Fruit fly (Drosophila melanogaster) whole organism, embryonic: ENCODE data around the gene Rad9.

Source experiments
- Asciz ChIP-seq: fragments of 200-800 bp; sonication (Bioruptor generic); optimal IDR thresholded peaks from 2 replicates; lab custom pipeline; 2017; ENCODE audit warnings: missing biosample characterization, mild to moderate bottlenecking, missing genetic modification characterization, missing genetic modification reagents
- Blimp-1 ChIP-seq: fragments of 200-800 bp; sonication (Bioruptor generic); optimal IDR thresholded peaks from 3 replicates; lab custom pipeline; 2018; ENCODE audit warnings: missing biosample characterization, missing genetic modification characterization, mild to moderate bottlenecking, moderate library complexity, missing genetic modification reagents
- CG10431 ChIP-seq: fragments of 200-800 bp; sonication (Bioruptor generic); optimal IDR thresholded peaks from 3 replicates; lab custom pipeline; 2018; ENCODE audit warnings: missing biosample characterization, mild to moderate bottlenecking, missing genetic modification characterization
- CG12769 ChIP-seq: fragments of 200-800 bp; sonication (Bioruptor generic); optimal IDR thresholded peaks from 2 replicates; lab custom pipeline; 2019; ENCODE audit warnings: missing biosample characterization, mild to moderate bottlenecking, missing genetic modification characterization, moderate library complexity
- CG1602 ChIP-seq: fragments of 200-800 bp; sonication (Bioruptor generic); optimal IDR thresholded peaks from 3 replicates; lab custom pipeline; 2016; ENCODE audit warnings: missing biosample characterization, missing genetic modification characterization
- CG16815 ChIP-seq: fragments of 200-800 bp; sonication (Bioruptor generic); optimal IDR thresholded peaks from 3 replicates; lab custom pipeline; 2017; ENCODE audit warnings: missing biosample characterization, mild to moderate bottlenecking, missing genetic modification characterization
- CG17186 ChIP-seq: fragments of 200-800 bp; sonication (Bioruptor generic); optimal IDR thresholded peaks from 3 replicates; lab custom pipeline; 2017; ENCODE audit warnings: missing biosample characterization, missing genetic modification reagents, missing genetic modification characterization
- CG17612 ChIP-seq: fragments of 200-800 bp; sonication (Bioruptor generic); IDR thresholded peaks from 2 replicates; pipeline ENCODE4 v1.3.6; 2022; ENCODE audit warnings: missing biosample characterization, missing genetic modification characterization
- CG17802 ChIP-seq: fragments of 200-800 bp; sonication (Bioruptor generic); optimal IDR thresholded peaks from 2 replicates; lab custom pipeline; 2018; ENCODE audit warnings: missing biosample characterization, mild to moderate bottlenecking, missing genetic modification characterization, moderate library complexity
- CG1832 ChIP-seq: fragments of 200-800 bp; sonication (Bioruptor generic); optimal IDR thresholded peaks from 2 replicates; lab custom pipeline; 2017; ENCODE audit warnings: missing biosample characterization, mild to moderate bottlenecking, missing genetic modification characterization, inconsistent platforms
- CG2712 ChIP-seq: fragments of 200-800 bp; optimal IDR thresholded peaks from 3 replicates; lab custom pipeline; 2019; ENCODE audit warnings: missing biosample characterization, mild to moderate bottlenecking, missing genetic modification characterization, moderate library complexity
- CG33213 ChIP-seq: fragments of 200-800 bp; sonication (Bioruptor generic); optimal IDR thresholded peaks from 3 replicates; lab custom pipeline; 2016; ENCODE audit warnings: missing biosample characterization, missing genetic modification characterization
- CG3838 ChIP-seq: fragments of 200-800 bp; sonication (Bioruptor generic); optimal IDR thresholded peaks from 3 replicates; lab custom pipeline; 2016; ENCODE audit warnings: missing biosample characterization, missing genetic modification characterization
- CG4360 ChIP-seq: fragments of 200-800 bp; sonication (Bioruptor generic); IDR thresholded peaks from 2 replicates; pipeline ENCODE4 v1.3.6; 2022; ENCODE audit warnings: missing biosample characterization, missing genetic modification characterization
- CG9215 ChIP-seq: fragments of 200-800 bp; sonication (Bioruptor generic); IDR thresholded peaks from 2 replicates; pipeline ENCODE4 v1.3.6; 2022; ENCODE audit warnings: missing biosample characterization, missing genetic modification characterization
- CG9817 ChIP-seq: fragments of 200-800 bp; sonication (Bioruptor generic); optimal IDR thresholded peaks from 2 replicates; lab custom pipeline; 2018; ENCODE audit warnings: missing biosample characterization, mild to moderate bottlenecking, missing genetic modification characterization, moderate library complexity
- Camta ChIP-seq: fragments of 200-800 bp; sonication (Bioruptor generic); optimal IDR thresholded peaks from 2 replicates; lab custom pipeline; 2016; ENCODE audit warnings: missing biosample characterization, missing genetic modification characterization
- Doc2 ChIP-seq: fragments of 200-800 bp; sonication (Bioruptor generic); IDR thresholded peaks from 2 replicates; pipeline ENCODE4 v1.3.6; 2022; ENCODE audit warnings: missing biosample characterization, missing genetic modification characterization
- Ets97D ChIP-seq: fragments of 200-800 bp; sonication (Bioruptor generic); optimal IDR thresholded peaks from 3 replicates; lab custom pipeline; 2016; ENCODE audit warnings: missing biosample characterization, missing genetic modification characterization
- Fer2 ChIP-seq: fragments of 200-800 bp; sonication (Bioruptor generic); optimal IDR thresholded peaks from 2 replicates; lab custom pipeline; 2018; ENCODE audit warnings: missing biosample characterization, mild to moderate bottlenecking, missing genetic modification characterization, moderate library complexity
- Hmr ChIP-seq: fragments of 200-800 bp; sonication (Bioruptor generic); optimal IDR thresholded peaks from 3 replicates; lab custom pipeline; 2017; ENCODE audit warnings: mild to moderate bottlenecking, missing biosample characterization, missing genetic modification reagents, missing genetic modification characterization
- Hr3 ChIP-seq: fragments of 200-800 bp; sonication (Bioruptor generic); optimal IDR thresholded peaks from 3 replicates; lab custom pipeline; 2016; ENCODE audit warnings: missing biosample characterization, missing genetic modification characterization
- Kr ChIP-seq: fragments of 200-800 bp; sonication (Bioruptor generic); optimal IDR thresholded peaks from 2 replicates; lab custom pipeline; 2017; ENCODE audit warnings: missing biosample characterization, mild to moderate bottlenecking, missing genetic modification characterization
- Myb ChIP-seq: fragments of 200-800 bp; sonication (Bioruptor generic); optimal IDR thresholded peaks from 2 replicates; lab custom pipeline; 2016; ENCODE audit warnings: missing biosample characterization, missing genetic modification characterization
- NC2α ChIP-seq: fragments of 200-800 bp; sonication (Bioruptor generic); optimal IDR thresholded peaks from 2 replicates; lab custom pipeline; 2016; ENCODE audit warnings: missing biosample characterization, missing genetic modification characterization
- Optix ChIP-seq: fragments of 200-800 bp; sonication (Bioruptor generic); IDR thresholded peaks from 3 replicates; pipeline ENCODE4 v1.3.6; 2022; ENCODE audit warnings: missing biosample characterization, missing genetic modification characterization
- Spps ChIP-seq: fragments of 200-800 bp; sonication (Bioruptor generic); optimal IDR thresholded peaks from 2 replicates; lab custom pipeline; 2018; ENCODE audit warnings: missing biosample characterization, mild to moderate bottlenecking, missing genetic modification characterization
- Taf1 ChIP-seq: fragments of 200-800 bp; sonication (Bioruptor generic); IDR thresholded peaks from 2 replicates; pipeline ENCODE4 v1.3.6; 2022; ENCODE audit warnings: missing biosample characterization, missing genetic modification characterization
- YL-1 ChIP-seq: fragments of 200-800 bp; sonication (Bioruptor generic); optimal IDR thresholded peaks from 3 replicates; lab custom pipeline; 2017; ENCODE audit warnings: missing biosample characterization, mild to moderate bottlenecking, missing genetic modification characterization
- ato ChIP-seq: fragments of 200-800 bp; sonication (Bioruptor generic); IDR thresholded peaks from 2 replicates; pipeline ENCODE4 v1.3.6; 2022; ENCODE audit warnings: missing biosample characterization, missing genetic modification characterization; ENCODE audit not compliant: partially characterized antibody
- az2 ChIP-seq: fragments of 200-800 bp; sonication (Bioruptor generic); optimal IDR thresholded peaks from 3 replicates; lab custom pipeline; 2016; ENCODE audit warnings: missing biosample characterization, missing genetic modification characterization
- bbx ChIP-seq: fragments of 200-800 bp; sonication (Bioruptor generic); IDR thresholded peaks from 2 replicates; pipeline ENCODE4 v1.3.6; 2022; ENCODE audit warnings: missing biosample characterization, missing genetic modification characterization; ENCODE audit not compliant: partially characterized antibody
- br ChIP-seq: fragments of >200 bp; optimal IDR thresholded peaks from 2 replicates; lab custom pipeline; 2017
- bsh ChIP-seq, 2 experiments: fragments of 200-800 bp; sonication (Bioruptor generic); optimal IDR thresholded peaks; 2 replicates each; lab custom pipeline; 2017 to 2018; ENCODE audit warnings: mild to moderate bottlenecking in 2 of 2, missing biosample characterization in 2 of 2, missing genetic modification characterization in 2 of 2, moderate library complexity in 1 of 2
- btn ChIP-seq: fragments of 200-800 bp; sonication (Bioruptor generic); optimal IDR thresholded peaks from 2 replicates; lab custom pipeline; 2016; ENCODE audit warnings: missing biosample characterization, missing genetic modification characterization
- croc ChIP-seq: fragments of 200-800 bp; sonication (Bioruptor generic); conservative IDR thresholded peaks from 3 replicates; pipeline ENCODE4 v1.3.6; 2022; ENCODE audit warnings: missing biosample characterization, missing genetic modification characterization
- danr ChIP-seq: fragments of 200-800 bp; sonication (Bioruptor generic); IDR thresholded peaks from 2 replicates; pipeline ENCODE4 v1.3.6; 2022; ENCODE audit warnings: missing biosample characterization, missing genetic modification characterization
- dimm ChIP-seq: fragments of 200-800 bp; sonication (Bioruptor generic); IDR thresholded peaks from 2 replicates; pipeline ENCODE4 v1.3.6; 2022; ENCODE audit warnings: missing biosample characterization, missing genetic modification characterization
- hb ChIP-seq: fragments of 200-800 bp; sonication (Bioruptor generic); IDR thresholded peaks from 3 replicates; pipeline ENCODE4 v1.3.6; 2022; ENCODE audit warnings: missing biosample characterization, missing genetic modification characterization; ENCODE audit not compliant: partially characterized antibody
- lola ChIP-seq, 3 experiments: fragments of >200 bp in 2 of 3; fragments of 200-800 bp in 1 of 3; sonication (Bioruptor generic) in 1 of 3; optimal IDR thresholded peaks; 2 replicates each; lab custom pipeline; 2017 to 2019; ENCODE audit warnings: missing biosample characterization in 3 of 3, missing genetic modification characterization in 3 of 3, mild to moderate bottlenecking in 1 of 3, moderate library complexity in 1 of 3
- maf-S ChIP-seq: fragments of 200-800 bp; sonication (Bioruptor generic); optimal IDR thresholded peaks from 2 replicates; lab custom pipeline; 2016; ENCODE audit warnings: missing biosample characterization, missing genetic modification characterization
- odd ChIP-seq: fragments of 200-800 bp; sonication (Bioruptor generic); optimal IDR thresholded peaks from 2 replicates; lab custom pipeline; 2017; ENCODE audit warnings: missing biosample characterization, mild to moderate bottlenecking, missing genetic modification characterization
- org-1 ChIP-seq: fragments of 200-800 bp; sonication (Bioruptor generic); optimal IDR thresholded peaks from 2 replicates; lab custom pipeline; 2017; ENCODE audit warnings: missing biosample characterization, missing genetic modification characterization
- p53 ChIP-seq: fragments of 200-800 bp; sonication (Bioruptor generic); optimal IDR thresholded peaks from 2 replicates; lab custom pipeline; 2016; ENCODE audit warnings: missing biosample characterization, missing genetic modification characterization
- phol ChIP-seq: fragments of 200-800 bp; sonication (Bioruptor generic); optimal IDR thresholded peaks from 3 replicates; lab custom pipeline; 2018; ENCODE audit warnings: missing biosample characterization, mild to moderate bottlenecking, missing genetic modification characterization, moderate library complexity
- salm ChIP-seq: fragments of 200-800 bp; sonication (Bioruptor generic); optimal IDR thresholded peaks from 2 replicates; lab custom pipeline; 2018; ENCODE audit warnings: missing biosample characterization, mild to moderate bottlenecking, missing genetic modification characterization
- sna ChIP-seq: fragments of 200-800 bp; sonication (Bioruptor generic); IDR thresholded peaks from 2 replicates; pipeline ENCODE4 v1.3.6; 2022; ENCODE audit warnings: missing biosample characterization, missing genetic modification characterization; ENCODE audit not compliant: partially characterized antibody
- toy ChIP-seq: fragments of 200-800 bp; sonication (Bioruptor generic); IDR thresholded peaks from 2 replicates; pipeline ENCODE4 v1.3.6; 2022; ENCODE audit warnings: missing biosample characterization, missing genetic modification characterization
- ttk ChIP-seq: fragments of 200-800 bp; sonication (Bioruptor generic); IDR thresholded peaks from 2 replicates; pipeline ENCODE4 v2.1.2; 2022; ENCODE audit warnings: missing biosample characterization, missing genetic modification characterization
- twi ChIP-seq: fragments of 200-800 bp; optimal IDR thresholded peaks from 2 replicates; lab custom pipeline; 2019; ENCODE audit warnings: missing biosample characterization, mild to moderate bottlenecking, missing genetic modification characterization, moderate library complexity
- zfh2 ChIP-seq: fragments of 200-800 bp; sonication (Bioruptor generic); optimal IDR thresholded peaks from 2 replicates; lab custom pipeline; 2016; ENCODE audit warnings: missing biosample characterization, missing genetic modification characterization

Gene Rad9

dm6 chr3L:18820638-18821382 is 51.5 kb downstream of the Rad9 start, which contains the start of the genes CG14073 and HipHop (continued):
- TF ChIP-seq YL-1 (no peak), CG1832 (no peak), p53 (GFP tag; lab: Kevin White, UChicago) (no peak), Doc2 (GFP tag; lab: Robert Waterston, UW) (no peak), CG1602 (no peak), CG9817 (tag; lab: Kevin White, UChicago) (no peak), zfh2 (no peak), Optix (GFP tag; lab: Robert Waterston, UW) (no peak), bbx (GFP tag; lab: Robert Waterston, UW) (no peak), br (lab: Kevin White, UChicago) (no peak), CG17612 (GFP tag; lab: Robert Waterston, UW) (no peak), ttk (GFP tag; lab: Robert Waterston, UW) (no peak), Spps (no peak), Kr (GFP tag; lab: Kevin White, UChicago) (no peak), CG12769 (tag; lab: Kevin White, UChicago) (no peak), CG16815 (GFP tag; lab: Kevin White, UChicago) (no peak), bsh (GFP tag; optimal IDR thresholded peaks at IDR 0.05; lab: Kevin White, UChicago) (no peak), CG4360 (GFP tag; lab: Robert Waterston, UW) (no peak), az2 (GFP tag; lab: Kevin White, UChicago) (no peak), org-1 (GFP tag; lab: Kevin White, UChicago) (no peak), Ets97D (GFP tag; lab: Kevin White, UChicago) (no peak), Hmr (no peak), sna (no peak), CG9215 (GFP tag; lab: Robert Waterston, UW) (no peak), odd (no peak), ato (GFP tag; lab: Robert Waterston, UW) (no peak), CG3838 (GFP tag; lab: Kevin White, UChicago) (no peak), btn (no peak), CG17802 (no peak), danr (GFP tag; lab: Robert Waterston, UW) (no peak), toy (no peak), Myb (GFP tag; lab: Kevin White, UChicago) (peak; percentile 70), croc (GFP tag; lab: Robert Waterston, UW) (no peak), CG17186 (GFP tag; lab: Kevin White, UChicago) (peak; percentile 99), hb (GFP tag; lab: Robert Waterston, UW) (no peak), lola (GFP tag; optimal IDR thresholded peaks at IDR 0.05; lab: Kevin White, UChicago) (no peak), twi (tag; lab: Kevin White, UChicago) (no peak), Fer2 (no peak), phol (tag; lab: Kevin White, UChicago) (peak; percentile 4), CG2712 (tag; lab: Kevin White, UChicago) (no peak), Hr3 (GFP tag; lab: Kevin White, UChicago) (no peak), Camta (no peak), dimm (GFP tag; lab: Robert Waterston, UW) (no peak), maf-S (no peak), Blimp-1 (GFP tag; lab: Kevin White, UChicago) (no peak), Taf1 (no peak), CG33213 (GFP tag; lab: Kevin White, UChicago) (no peak), CG10431 (GFP tag; lab: Kevin White, UChicago) (no peak), NC2α (GFP tag; lab: Kevin White, UChicago) (no peak), salm (no peak), Asciz (GFP tag; lab: Kevin White, UChicago) (no peak)
